Worm (Caenorhabditis elegans) whole organism, L1 larva: Measurements from ENCODE around the gene cdd-2.
"Not testable (repeated sequence)": the region's sequence is repeated elsewhere in the genome, so short reads cannot be mapped to it uniquely, and the experiment has no call there.

Experiments
- C16A3.4 ChIP-seq: fragments of 150-350 bp; optimal IDR thresholded peaks from 2 replicates; lab custom pipeline; 2014; ENCODE audit warnings: missing biosample characterization, missing genetic modification characterization
- F16B12.6 ChIP-seq: fragments of 150-350 bp; optimal IDR thresholded peaks from 2 replicates; lab custom pipeline; 2014; ENCODE audit warnings: missing biosample characterization, missing genetic modification characterization
- aly-2 ChIP-seq: fragments of 150-350 bp; optimal IDR thresholded peaks from 2 replicates; lab custom pipeline; 2014; ENCODE audit warnings: missing biosample characterization, missing genetic modification characterization
- blmp-1 ChIP-seq: fragments of 150-350 bp; optimal IDR thresholded peaks from 2 replicates; lab custom pipeline; 2014; ENCODE audit warnings: missing biosample characterization, missing genetic modification characterization
- ceh-82 ChIP-seq, 3 experiments: fragments of 150-350 bp in 1 of 3; sonication (generic microtip) in 2 of 3; optimal IDR thresholded peaks; 2 replicates each; lab custom pipeline; 2014 to 2017; ENCODE audit warnings: missing biosample characterization in 3 of 3, missing genetic modification characterization in 3 of 3
- ceh-88 ChIP-seq: fragments of 200-800 bp; sonication (Bioruptor generic); IDR thresholded peaks from 2 replicates; pipeline ENCODE4 v1.3.6; 2022; ENCODE audit warnings: missing genetic modification characterization, missing compliant biosample characterization
- ces-1 ChIP-seq: fragments of 150-350 bp; optimal IDR thresholded peaks from 2 replicates; lab custom pipeline; 2014; ENCODE audit warnings: missing biosample characterization, missing genetic modification reagents, missing genetic modification characterization
- dpl-1 ChIP-seq, 3 experiments: fragments of 150-350 bp in 2 of 3; sonication (generic microtip) in 1 of 3; optimal IDR thresholded peaks; 2 replicates each; lab custom pipeline; 2014 to 2017; ENCODE audit warnings: missing biosample characterization in 3 of 3, missing genetic modification characterization in 3 of 3, missing genetic modification reagents in 3 of 3
- efl-1 ChIP-seq, 4 experiments: fragments of 150-350 bp; optimal IDR thresholded peaks in 3 of 4; peaks in 1 of 4; 1 replicate in 1 of 4; 2 replicates in 3 of 4; lab custom pipeline; 2014; ENCODE audit warnings: missing biosample characterization in 2 of 4, missing genetic modification characterization in 2 of 4, missing genetic modification reagents in 2 of 4
- egl-27 ChIP-seq, 2 experiments: fragments of 150-350 bp in 1 of 2; sonication (generic microtip); optimal IDR thresholded peaks; 3 replicates each; lab custom pipeline; 2017 to 2018; ENCODE audit warnings: missing biosample characterization in 2 of 2, missing genetic modification characterization in 2 of 2, missing genetic modification reagents in 2 of 2
- elt-2 ChIP-seq: sonication (generic microtip); optimal IDR thresholded peaks from 2 replicates; lab custom pipeline; 2016; ENCODE audit warnings: missing genetic modification characterization, mild to moderate bottlenecking, inconsistent platforms, missing compliant biosample characterization, missing genetic modification reagents
- ets-5 ChIP-seq: fragments of 200-800 bp; sonication (Bioruptor generic); IDR thresholded peaks from 2 replicates; pipeline ENCODE4 v1.3.6; 2022; ENCODE audit warnings: missing genetic modification characterization, missing compliant biosample characterization
- hlh-17 ChIP-seq: fragments of 200-800 bp; sonication (Bioruptor generic); optimal IDR thresholded peaks from 2 replicates; lab custom pipeline; 2018; ENCODE audit warnings: missing genetic modification characterization, mild to moderate bottlenecking, missing compliant biosample characterization, moderate library complexity, borderline replicate concordance
- hpl-2 ChIP-seq: fragments of 150-350 bp; optimal IDR thresholded peaks from 2 replicates; lab custom pipeline; 2014; ENCODE audit warnings: missing biosample characterization, missing genetic modification reagents, missing genetic modification characterization
- irx-1 ChIP-seq: sonication (generic microtip); optimal IDR thresholded peaks from 2 replicates; lab custom pipeline; 2016; ENCODE audit warnings: missing genetic modification characterization, missing compliant biosample characterization
- lin-14 ChIP-seq: fragments of 200-800 bp; sonication (Bioruptor generic); optimal IDR thresholded peaks from 2 replicates; lab custom pipeline; 2018; ENCODE audit warnings: mild to moderate bottlenecking, missing genetic modification characterization, moderate library complexity, missing compliant biosample characterization
- lin-15B ChIP-seq: fragments of 150-350 bp; sonication (generic microtip); optimal IDR thresholded peaks from 3 replicates; lab custom pipeline; 2014; ENCODE audit warnings: missing biosample characterization, missing genetic modification characterization
- lin-35 ChIP-seq, 2 experiments: fragments of 150-350 bp; optimal IDR thresholded peaks; 2 replicates each; lab custom pipeline; 2014; ENCODE audit warnings: missing biosample characterization in 2 of 2, missing genetic modification characterization in 2 of 2, missing genetic modification reagents in 2 of 2
- lin-39 ChIP-seq: fragments of 150-350 bp; optimal IDR thresholded peaks from 2 replicates; lab custom pipeline; 2014; ENCODE audit warnings: missing biosample characterization, missing genetic modification reagents, missing genetic modification characterization
- lsy-2 ChIP-seq, 2 experiments: fragments of 150-350 bp; optimal IDR thresholded peaks; 2 replicates each; lab custom pipeline; 2014; ENCODE audit warnings: missing biosample characterization in 2 of 2, missing genetic modification characterization in 2 of 2
- mab-9 ChIP-seq: fragments of 200-800 bp; sonication (Bioruptor generic); IDR thresholded peaks from 2 replicates; pipeline ENCODE4 v1.3.6; 2022; ENCODE audit warnings: missing genetic modification reagents, missing genetic modification characterization, missing compliant biosample characterization
- mep-1 ChIP-seq: fragments of 150-350 bp; optimal IDR thresholded peaks from 2 replicates; lab custom pipeline; 2014; ENCODE audit warnings: missing biosample characterization, missing genetic modification characterization
- nhr-19 ChIP-seq: fragments of 200-800 bp; sonication (Bioruptor generic); conservative IDR thresholded peaks from 2 replicates; pipeline ENCODE4 v1.3.6; 2022; ENCODE audit warnings: missing genetic modification characterization, missing compliant biosample characterization
- nhr-237 ChIP-seq: fragments of 150-350 bp; optimal IDR thresholded peaks from 2 replicates; lab custom pipeline; 2014; ENCODE audit warnings: missing biosample characterization, missing genetic modification characterization
- nhr-47 ChIP-seq: sonication (generic microtip); optimal IDR thresholded peaks from 2 replicates; lab custom pipeline; 2016; ENCODE audit warnings: mild to moderate bottlenecking, missing genetic modification characterization, moderate library complexity, missing compliant biosample characterization
- nhr-71 ChIP-seq: sonication (generic microtip); optimal IDR thresholded peaks from 2 replicates; lab custom pipeline; 2016; ENCODE audit warnings: mild to moderate bottlenecking, missing genetic modification characterization, moderate library complexity, missing compliant biosample characterization
- nhr-77 ChIP-seq: fragments of 150-350 bp; optimal IDR thresholded peaks from 2 replicates; lab custom pipeline; 2014; ENCODE audit warnings: missing biosample characterization, missing genetic modification characterization
- nhr-84 ChIP-seq: sonication (generic microtip); optimal IDR thresholded peaks from 2 replicates; lab custom pipeline; 2017; ENCODE audit warnings: missing biosample characterization, missing genetic modification characterization
- rnt-1 ChIP-seq: sonication (generic microtip); optimal IDR thresholded peaks from 2 replicates; lab custom pipeline; 2016; ENCODE audit warnings: mild to moderate bottlenecking, missing genetic modification characterization, moderate library complexity, missing compliant biosample characterization
- skn-1 ChIP-seq: fragments of 150-350 bp; optimal IDR thresholded peaks from 2 replicates; lab custom pipeline; 2014; ENCODE audit warnings: missing biosample characterization, missing genetic modification characterization
- snpc-4 ChIP-seq: fragments of 150-350 bp; optimal IDR thresholded peaks from 2 replicates; lab custom pipeline; 2014; ENCODE audit warnings: missing biosample characterization, missing genetic modification characterization
- snu-23 ChIP-seq: sonication (generic microtip); optimal IDR thresholded peaks from 2 replicates; lab custom pipeline; 2016; ENCODE audit warnings: missing genetic modification characterization, missing compliant biosample characterization
- tbx-2 ChIP-seq: sonication (generic microtip); optimal IDR thresholded peaks from 2 replicates; lab custom pipeline; 2016; ENCODE audit warnings: missing genetic modification characterization, missing compliant biosample characterization
- tlp-1 ChIP-seq: fragments of 150-350 bp; optimal IDR thresholded peaks from 2 replicates; lab custom pipeline; 2014; ENCODE audit warnings: missing biosample characterization, missing genetic modification characterization
- unc-98 ChIP-seq: fragments of 200-800 bp; sonication (Bioruptor generic); IDR thresholded peaks from 2 replicates; pipeline ENCODE4 v1.3.6; 2022; ENCODE audit warnings: missing genetic modification characterization, missing compliant biosample characterization
- zag-1 ChIP-seq: fragments of 150-350 bp; optimal IDR thresholded peaks from 2 replicates; lab custom pipeline; 2014; ENCODE audit warnings: missing biosample characterization, missing genetic modification characterization
- zip-4 ChIP-seq: fragments of 200-800 bp; sonication (Bioruptor generic); optimal IDR thresholded peaks from 2 replicates; lab custom pipeline; 2018; ENCODE audit warnings: mild to moderate bottlenecking, missing genetic modification characterization, moderate library complexity, missing compliant biosample characterization

Gene cdd-2

ce11 chrIV:7568593-7568992 lies 20.9 kb upstream of the cdd-2 start, which contains the start of gene clec-180:
clec-180 (plus strand) TSS chrIV:7568893.
- TF ChIP-seq blmp-1 (tag; lab: Kevin White, UChicago) = peak; percentile 83
- no peak for TF ChIP-seq irx-1 (tag; lab: Kevin White, UChicago)

- TF ChIP-seq aly-2 (tag; lab: Kevin White, UChicago) (no peak), nhr-71 (tag; lab: Kevin White, UChicago) (no peak), lin-39 (tag; lab: Kevin White, UChicago) (no peak), zip-4 (no peak), egl-27 (tag; optimal IDR thresholded peaks at IDR 0.05; lab: Kevin White, UChicago) (no peak)
- TF ChIP-seq, all 84 proteins: peak for 0
These were observed 19.9 kb upstream of the cdd-2 start, which contains the start of gene F32E10.8 for ce11 chrIV:7567557-7568010. F32E10.8 (plus strand) TSS chrIV:7567607.

ce11 chrIV:7563850-7564249 lies 16.2 kb upstream of the cdd-2 start, which contains the start of gene F32E10.9:
F32E10.9 (minus strand) TSS chrIV:7563950.
- TF ChIP-seq lin-39, lin-15B, tbx-2 (tag; lab: Kevin White, UChicago): not testable (repeated sequence)

ce11 chrIV:7561614-7562142 lies 14.0 kb upstream of the cdd-2 start, which contains the start of gene ima-3:
ima-3 (minus strand) TSS chrIV:7561664.
- TF ChIP-seq tlp-1 (tag; lab: Kevin White, UChicago) (no peak), C16A3.4 (tag; lab: Kevin White, UChicago) (peak; percentile 87), lin-35 (GFP tag; optimal IDR thresholded peaks at IDR 0.05; lab: Kevin White, UChicago) (peak; percentile 20 to 78), mep-1 (tag; lab: Kevin White, UChicago) (peak; percentile 28), nhr-237 (tag; lab: Kevin White, UChicago) (no peak), rnt-1 (tag; lab: Kevin White, UChicago) (peak; percentile 41), snu-23 (peak; percentile 29), snpc-4 (tag; lab: Kevin White, UChicago) (peak; percentile 2), ceh-88 (GFP tag; lab: Robert Waterston, UW) (no peak), elt-2 (tag; lab: Kevin White, UChicago) (no peak), unc-98 (no peak), dpl-1 (GFP tag; optimal IDR thresholded peaks at IDR 0.05; lab: Kevin White, UChicago) (peak; percentile 4 to 67 (median 29)), skn-1 (peak; percentile 22), nhr-47 (tag; lab: Kevin White, UChicago) (peak; percentile 14), nhr-19 (GFP tag; lab: Robert Waterston, UW) (no peak), nhr-77 (tag; lab: Kevin White, UChicago) (peak; percentile 48), mab-9 (no peak), lsy-2 (tag; optimal IDR thresholded peaks at IDR 0.05; lab: Kevin White, UChicago) (peak; percentile 8 to 86), hpl-2 (GFP tag; lab: Kevin White, UChicago) (no peak), efl-1 (optimal IDR thresholded peaks at IDR 0.05; lab: Kevin White, UChicago) (peak; percentile 40 to 63), efl-1 (GFP tag; optimal IDR thresholded peaks at IDR 0.05 in 1 of 2; lab: Kevin White, UChicago) (peak in 1 of 2 experiments; percentile 33), F16B12.6 (tag; lab: Kevin White, UChicago) (peak; percentile 13), ets-5 (GFP tag; lab: Robert Waterston, UW) (no peak), lin-14 (GFP tag; lab: Kevin White, UChicago) (peak; percentile 16), tbx-2 (tag; lab: Kevin White, UChicago) (peak; percentile 5), zag-1 (tag; lab: Kevin White, UChicago) (no peak), lin-15B (tag; lab: Kevin White, UChicago) (peak; percentile 80), nhr-84 (tag; lab: Kevin White, UChicago) (no peak), egl-27 (tag; optimal IDR thresholded peaks at IDR 0.05; lab: Kevin White, UChicago) (no peak), blmp-1 (tag; lab: Kevin White, UChicago) (peak; percentile 69), hlh-17 (no peak), ces-1 (no peak), ceh-82 (tag; optimal IDR thresholded peaks at IDR 0.05; lab: Kevin White, UChicago) (peak in 1 of 3 experiments; percentile 42)
